Fruit fly (Drosophila melanogaster): ENCODE measurements around the gene CG43394.

DNA sequence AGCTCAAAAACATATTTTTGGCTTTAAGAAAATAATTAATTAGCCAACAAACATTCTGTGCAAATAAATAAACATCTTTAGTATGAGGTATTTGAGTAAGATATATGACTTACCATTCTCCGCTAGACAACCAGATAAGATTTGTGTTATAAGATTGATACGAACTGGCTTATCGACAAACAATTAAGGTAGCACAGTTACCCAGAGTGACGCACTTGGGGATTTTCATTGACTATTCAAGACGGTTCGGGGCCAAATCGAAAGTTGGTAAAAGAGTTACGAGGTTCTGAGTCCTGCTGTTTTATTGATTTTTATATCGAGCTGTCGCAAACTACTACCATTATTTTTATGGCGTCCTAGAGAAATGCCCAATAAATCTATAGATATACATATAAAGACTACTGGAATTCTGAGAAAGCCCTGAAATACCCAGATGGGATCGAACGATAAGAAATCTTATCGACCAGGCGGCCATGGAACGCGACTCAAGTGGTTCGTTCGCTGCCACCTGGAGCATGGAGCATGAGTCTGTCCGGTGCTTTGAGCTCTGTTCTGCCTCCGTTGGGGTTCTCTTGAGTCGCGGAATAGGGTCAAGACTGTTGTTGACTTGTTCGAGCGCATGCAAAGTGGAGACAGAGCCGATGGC is 15.4 kb upstream of the CG43394 start:
- no peak for TF ChIP-seq CG1233 (GFP tag; optimal IDR thresholded peaks at IDR 0.05)
- TF ChIP-seq kay (GFP tag; optimal IDR thresholded peaks at IDR 0.05) = no peak
- no peak for TF ChIP-seq Dfd (GFP tag; optimal IDR thresholded peaks at IDR 0.05)
- TF ChIP-seq Blimp-1 (GFP tag; optimal IDR thresholded peaks at IDR 0.05) = no peak
- TF ChIP-seq Spps (tag; optimal IDR thresholded peaks at IDR 0.05) = no peak
- TF ChIP-seq sisA (GFP tag; IDR thresholded peaks at IDR 0.05) = no peak
- no peak for TF ChIP-seq CG4854 (GFP tag; optimal IDR thresholded peaks at IDR 0.05)
- no peak for TF ChIP-seq eyg (GFP tag; optimal IDR thresholded peaks at IDR 0.05)
- no peak for TF ChIP-seq Hmx (GFP tag; optimal IDR thresholded peaks at IDR 0.05)
- no peak for TF ChIP-seq ssp (GFP tag; IDR thresholded peaks at IDR 0.05)

Data from whole organism, embryonic.